Fruit fly (Drosophila melanogaster): ENCODE measurements around the gene COX5BL.

The COX5BL gene

dm6 chr2L:6557429-6558384, 1.5 kb upstream of the COX5BL start, which contains the start of the genes IFT52 and COX5B (continued):
- TF ChIP-seq nmo (GFP tag; optimal IDR thresholded peaks at IDR 0.05): peak; percentile 72
- peak; percentile 71 for TF ChIP-seq CG32772 (GFP tag; IDR thresholded peaks at IDR 0.05)
- TF ChIP-seq CG17829 (tag; optimal IDR thresholded peaks at IDR 0.05): peak; percentile 75
- TF ChIP-seq grn (GFP tag; optimal IDR thresholded peaks at IDR 0.05): peak; percentile 14
- TF ChIP-seq prd (optimal IDR thresholded peaks at IDR 0.05): no peak
- peak; percentile 66 for TF ChIP-seq prd (GFP tag; IDR thresholded peaks at IDR 0.05)
- peak; percentile 48; the same call in 1 of the 2 replicates for TF ChIP-seq CG1024 (GFP tag; IDR thresholded peaks at IDR 0.05)
- TF ChIP-seq chinmo (GFP tag; IDR thresholded peaks at IDR 0.05; ENCODE audit: partially characterized antibody): 0 out of 4 replicates have a peak, but pooled peaks have one; percentile 30
- TF ChIP-seq Aef1 (GFP tag; IDR thresholded peaks at IDR 0.05): peak; percentile 53; the same call in 2 of the 3 replicates
- no peak for TF ChIP-seq esg (GFP tag; conservative IDR thresholded peaks at IDR 0.05)
- no peak for TF ChIP-seq gsb (GFP tag; IDR thresholded peaks at IDR 0.05)
- peak; percentile 71 for TF ChIP-seq CG32532 (GFP tag; IDR thresholded peaks at IDR 0.05)
- TF ChIP-seq CG6791 (GFP tag; IDR thresholded peaks at IDR 0.05; ENCODE audit: partially characterized antibody): peak; percentile 60; the same call in 2 of the 3 replicates
- no peak for TF ChIP-seq mirr (GFP tag; optimal IDR thresholded peaks at IDR 0.05)
- TF ChIP-seq CG4707 (GFP tag; optimal IDR thresholded peaks at IDR 0.05): no peak
- peak; percentile 83 for TF ChIP-seq Dp (GFP tag; optimal IDR thresholded peaks at IDR 0.05)
- no peak for TF ChIP-seq kah (GFP tag; optimal IDR thresholded peaks at IDR 0.05)
- peak; percentile 33 for TF ChIP-seq maf-S (GFP tag; optimal IDR thresholded peaks at IDR 0.05)
- TF ChIP-seq unc-4 (GFP tag; IDR thresholded peaks at IDR 0.05; ENCODE audit: partially characterized antibody): peak; percentile 47; the same call in 1 of the 2 replicates
- no peak for TF ChIP-seq Oli (tag; optimal IDR thresholded peaks at IDR 0.05)
- TF ChIP-seq Side (GFP tag; optimal IDR thresholded peaks at IDR 0.05): peak; percentile 40
- peak; percentile 20 for TF ChIP-seq twi (tag; optimal IDR thresholded peaks at IDR 0.05)
- TF ChIP-seq CG12236 (GFP tag; optimal IDR thresholded peaks at IDR 0.05): no peak
- peak; percentile 80 for TF ChIP-seq slou (GFP tag; optimal IDR thresholded peaks at IDR 0.05)
- no peak for TF ChIP-seq CG6689 (GFP tag; IDR thresholded peaks at IDR 0.05)
- TF ChIP-seq cas (GFP tag; IDR thresholded peaks at IDR 0.05): 0 out of 2 replicates have a peak, but pooled peaks have one; percentile 22
- peak; percentile 15 for TF ChIP-seq kay (GFP tag; optimal IDR thresholded peaks at IDR 0.05)
- peak; percentile 36 for TF ChIP-seq CG10979 (tag; optimal IDR thresholded peaks at IDR 0.05)
- TF ChIP-seq chm (GFP tag; IDR thresholded peaks at IDR 0.05): no peak
- peak; percentile 66 for TF ChIP-seq Mad (GFP tag; optimal IDR thresholded peaks at IDR 0.05)
- TF ChIP-seq CG42726 (GFP tag; IDR thresholded peaks at IDR 0.05; ENCODE audit: partially characterized antibody): peak; percentile 50; the same call in 1 of the 2 replicates
- TF ChIP-seq pita (GFP tag; optimal IDR thresholded peaks at IDR 0.05): no peak
- peak; percentile 49 for TF ChIP-seq CG16815 (GFP tag; optimal IDR thresholded peaks at IDR 0.05)
- no peak for TF ChIP-seq zfh2 (GFP tag; optimal IDR thresholded peaks at IDR 0.05)
- TF ChIP-seq CG6272 (GFP tag; IDR thresholded peaks at IDR 0.05): peak; percentile 42; the same call in 1 of the 2 replicates
- TF ChIP-seq Fer3 (tag; optimal IDR thresholded peaks at IDR 0.05): peak; percentile 52
- TF ChIP-seq Atf6 (GFP tag; IDR thresholded peaks at IDR 0.05): 0 out of 2 replicates have a peak, but pooled peaks have one; percentile 14
- peak; percentile 46 for TF ChIP-seq CG30020 (tag; optimal IDR thresholded peaks at IDR 0.05)
- peak; percentile 35; the same call in 1 of the 3 replicates for TF ChIP-seq CG14050 (GFP tag; IDR thresholded peaks at IDR 0.05)
- no peak for TF ChIP-seq CG6854 (GFP tag; optimal IDR thresholded peaks at IDR 0.05)
- peak; percentile 73 for TF ChIP-seq CG2712 (tag; optimal IDR thresholded peaks at IDR 0.05)
- TF ChIP-seq nerfin-1 (tag; optimal IDR thresholded peaks at IDR 0.05): no peak
- no peak for TF ChIP-seq TFAM (GFP tag; optimal IDR thresholded peaks at IDR 0.05)
- no peak for TF ChIP-seq CG8944 (GFP tag; optimal IDR thresholded peaks at IDR 0.05)
- TF ChIP-seq CG6654 (GFP tag; optimal IDR thresholded peaks at IDR 0.05): no peak
- peak; percentile 82 for TF ChIP-seq B-H2 (GFP tag; optimal IDR thresholded peaks at IDR 0.05)
- no peak for TF ChIP-seq CG10431 (GFP tag; optimal IDR thresholded peaks at IDR 0.05)
- TF ChIP-seq CG5180 (GFP tag; optimal IDR thresholded peaks at IDR 0.05): no peak
